Worm (Caenorhabditis elegans) whole organism, L3 larva: ENCODE results near the gene prx-1.

Experiments
- aly-2 ChIP-seq: fragments of 150-350 bp; optimal IDR thresholded peaks from 2 replicates; lab custom pipeline; 2014; ENCODE audit warnings: missing biosample characterization, missing genetic modification characterization
- ama-1 ChIP-seq: fragments of 150-350 bp; optimal IDR thresholded peaks from 2 replicates; lab custom pipeline; 2018
- fos-1 ChIP-seq: fragments of 150-350 bp; optimal IDR thresholded peaks from 2 replicates; lab custom pipeline; 2014; ENCODE audit warnings: missing biosample characterization, missing genetic modification characterization
- hmg-11 ChIP-seq: sonication (generic microtip); optimal IDR thresholded peaks from 2 replicates; lab custom pipeline; 2016; ENCODE audit warnings: missing genetic modification characterization, missing compliant biosample characterization
- nfya-1 ChIP-seq: sonication (generic microtip); optimal IDR thresholded peaks from 2 replicates; lab custom pipeline; 2017; ENCODE audit warnings: missing genetic modification characterization, mild to moderate bottlenecking, missing compliant biosample characterization, antibody characterized with exemption, moderate library complexity; ENCODE audit not compliant: insufficient read depth
- nhr-237 ChIP-seq: fragments of 150-350 bp; optimal IDR thresholded peaks from 2 replicates; lab custom pipeline; 2014; ENCODE audit warnings: missing biosample characterization, missing genetic modification characterization
- pqm-1 ChIP-seq: fragments of 150-350 bp; optimal IDR thresholded peaks from 2 replicates; lab custom pipeline; 2017; ENCODE audit warnings: missing biosample characterization, missing genetic modification characterization, inconsistent platforms
- unc-39 ChIP-seq: sonication (generic microtip); optimal IDR thresholded peaks from 4 replicates; lab custom pipeline; 2017; ENCODE audit warnings: missing biosample characterization, missing genetic modification characterization

- TF ChIP-seq hmg-11 (tag; lab: Kevin White, UChicago), result no peak
- TF ChIP-seq nfya-1, result no peak
- no peak for TF ChIP-seq aly-2 (tag; lab: Kevin White, UChicago)
- TF ChIP-seq nhr-237, result no peak
- TF ChIP-seq fos-1 (tag; lab: Kevin White, UChicago), result no peak
- no peak for TF ChIP-seq pqm-1 (tag; lab: Kevin White, UChicago)
- TF ChIP-seq unc-39, result no peak
- TF ChIP-seq ama-1 (lab: Kevin White, UChicago), result no peak
These were observed 33.8 kb downstream of the prx-1 start, which contains the start of gene K04G11.3 for ce11 chrX:14347573-14347972.
